Fruit fly (Drosophila melanogaster) whole organism, embryonic: ENCODE measurements around the gene CG34057.

Source experiments
- Ada2b ChIP-seq: fragments of 200-800 bp; sonication (Bioruptor generic); IDR thresholded peaks from 2 replicates; pipeline ENCODE4 v1.3.6; 2022; ENCODE audit warnings: missing biosample characterization, missing genetic modification characterization
- CG10543 ChIP-seq: fragments of 200-800 bp; sonication (Bioruptor generic); optimal IDR thresholded peaks from 3 replicates; lab custom pipeline; 2017; ENCODE audit warnings: missing biosample characterization, mild to moderate bottlenecking, missing genetic modification characterization, moderate library complexity
- CG11696 ChIP-seq: fragments of 200-800 bp; sonication (Bioruptor generic); IDR thresholded peaks from 2 replicates; pipeline ENCODE4 v1.3.6; 2022; ENCODE audit warnings: missing biosample characterization, missing genetic modification characterization
- CG12155 ChIP-seq: fragments of 200-800 bp; sonication (Bioruptor generic); optimal IDR thresholded peaks from 3 replicates; lab custom pipeline; 2016; ENCODE audit warnings: missing biosample characterization, missing genetic modification characterization
- CG12769 ChIP-seq: fragments of 200-800 bp; sonication (Bioruptor generic); optimal IDR thresholded peaks from 2 replicates; lab custom pipeline; 2019; ENCODE audit warnings: missing biosample characterization, mild to moderate bottlenecking, missing genetic modification characterization, moderate library complexity
- CG13894 ChIP-seq: fragments of 200-800 bp; sonication (Bioruptor generic); optimal IDR thresholded peaks from 3 replicates; lab custom pipeline; 2018; ENCODE audit warnings: missing biosample characterization, mild to moderate bottlenecking, missing genetic modification characterization, moderate library complexity
- CG17612 ChIP-seq: fragments of 200-800 bp; sonication (Bioruptor generic); IDR thresholded peaks from 2 replicates; pipeline ENCODE4 v1.3.6; 2022; ENCODE audit warnings: missing biosample characterization, missing genetic modification characterization
- CG18599 ChIP-seq: fragments of 200-800 bp; sonication (Bioruptor generic); optimal IDR thresholded peaks from 3 replicates; lab custom pipeline; 2017; ENCODE audit warnings: missing biosample characterization, missing genetic modification characterization, mild to moderate bottlenecking, moderate library complexity, missing genetic modification reagents
- CG2678 ChIP-seq: fragments of 200-800 bp; sonication (Bioruptor generic); optimal IDR thresholded peaks from 3 replicates; lab custom pipeline; 2019; ENCODE audit warnings: missing biosample characterization, mild to moderate bottlenecking, missing genetic modification characterization, moderate library complexity
- CG31388 ChIP-seq: fragments of 200-800 bp; sonication (Bioruptor generic); optimal IDR thresholded peaks from 2 replicates; lab custom pipeline; 2016; ENCODE audit warnings: missing biosample characterization, missing genetic modification characterization
- CG33213 ChIP-seq: fragments of 200-800 bp; sonication (Bioruptor generic); optimal IDR thresholded peaks from 3 replicates; lab custom pipeline; 2016; ENCODE audit warnings: missing biosample characterization, missing genetic modification characterization
- CG34376 ChIP-seq: fragments of 200-800 bp; sonication (Bioruptor generic); optimal IDR thresholded peaks from 2 replicates; lab custom pipeline; 2018; ENCODE audit warnings: missing biosample characterization, mild to moderate bottlenecking, missing genetic modification characterization
- CG4328 ChIP-seq: fragments of 200-800 bp; sonication (Bioruptor generic); optimal IDR thresholded peaks from 3 replicates; lab custom pipeline; 2017; ENCODE audit warnings: missing biosample characterization, missing genetic modification reagents, missing genetic modification characterization
- CG4424 ChIP-seq: fragments of 200-800 bp; sonication (Bioruptor generic); optimal IDR thresholded peaks from 3 replicates; lab custom pipeline; 2016; ENCODE audit warnings: missing biosample characterization, missing genetic modification characterization
- CG5180 ChIP-seq: fragments of 200-800 bp; sonication (Bioruptor generic); optimal IDR thresholded peaks from 3 replicates; lab custom pipeline; 2017; ENCODE audit warnings: missing biosample characterization, missing genetic modification characterization, mild to moderate bottlenecking, moderate library complexity, missing genetic modification reagents
- CG7372 ChIP-seq: fragments of 200-800 bp; sonication (Bioruptor generic); IDR thresholded peaks from 2 replicates; pipeline ENCODE4 v1.3.6; 2022; ENCODE audit warnings: missing biosample characterization, missing genetic modification characterization
- CG7786 ChIP-seq: fragments of 200-800 bp; sonication (Bioruptor generic); optimal IDR thresholded peaks from 2 replicates; lab custom pipeline; 2016; ENCODE audit warnings: missing biosample characterization, missing genetic modification characterization
- Eip74EF ChIP-seq, 2 experiments: fragments of 200-800 bp in 1 of 2; fragments of >200 bp in 1 of 2; sonication (Bioruptor generic) in 1 of 2; optimal IDR thresholded peaks; 2 replicates each; lab custom pipeline; 2017 to 2019; ENCODE audit warnings: missing biosample characterization in 2 of 2, missing genetic modification characterization in 2 of 2, mild to moderate bottlenecking in 1 of 2, moderate library complexity in 1 of 2
- HLHmδ ChIP-seq: fragments of 200-800 bp; sonication (Bioruptor generic); optimal IDR thresholded peaks from 2 replicates; lab custom pipeline; 2018; ENCODE audit warnings: missing biosample characterization, mild to moderate bottlenecking, missing genetic modification characterization, moderate library complexity
- Hr78 ChIP-seq, 2 experiments: fragments of 200-800 bp in 1 of 2; fragments of >200 bp in 1 of 2; sonication (Bioruptor generic) in 1 of 2; optimal IDR thresholded peaks; 2 replicates each; lab custom pipeline; 2017 to 2019; ENCODE audit warnings: missing biosample characterization in 2 of 2, missing genetic modification characterization in 2 of 2, mild to moderate bottlenecking in 1 of 2, moderate library complexity in 1 of 2
- Lhr ChIP-seq: fragments of 200-800 bp; sonication (Bioruptor generic); optimal IDR thresholded peaks from 3 replicates; lab custom pipeline; 2017; ENCODE audit warnings: mild to moderate bottlenecking, missing biosample characterization, missing genetic modification reagents, missing genetic modification characterization
- MESR4 ChIP-seq: fragments of 200-800 bp; sonication (Bioruptor generic); optimal IDR thresholded peaks from 2 replicates; lab custom pipeline; 2018; ENCODE audit warnings: missing biosample characterization, mild to moderate bottlenecking, missing genetic modification characterization, moderate library complexity
- Med ChIP-seq: fragments of 200-800 bp; sonication (Bioruptor generic); peaks from one replicate; lab custom pipeline; 2016; ENCODE audit warnings: missing biosample characterization, missing genetic modification characterization, mild to moderate bottlenecking, inconsistent platforms, moderate library complexity
- Opbp ChIP-seq: fragments of 200-800 bp; sonication (Bioruptor generic); IDR thresholded peaks from 3 replicates; pipeline ENCODE4 v1.3.6; 2022; ENCODE audit warnings: missing biosample characterization, missing genetic modification characterization; ENCODE audit not compliant: partially characterized antibody
- Optix ChIP-seq: fragments of 200-800 bp; sonication (Bioruptor generic); IDR thresholded peaks from 3 replicates; pipeline ENCODE4 v1.3.6; 2022; ENCODE audit warnings: missing biosample characterization, missing genetic modification characterization
- PHDP ChIP-seq: fragments of 200-800 bp; sonication (Bioruptor generic); optimal IDR thresholded peaks from 3 replicates; lab custom pipeline; 2018; ENCODE audit warnings: missing biosample characterization, mild to moderate bottlenecking, missing genetic modification characterization, moderate library complexity
- Sox102F ChIP-seq: fragments of 200-800 bp; sonication (Bioruptor generic); optimal IDR thresholded peaks from 2 replicates; lab custom pipeline; 2018; ENCODE audit warnings: missing biosample characterization, mild to moderate bottlenecking, missing genetic modification characterization, moderate library complexity
- TFAM ChIP-seq: fragments of 200-800 bp; sonication (Bioruptor generic); optimal IDR thresholded peaks from 2 replicates; lab custom pipeline; 2017; ENCODE audit warnings: missing biosample characterization, missing genetic modification characterization, inconsistent platforms
- Xbp1 ChIP-seq: fragments of 200-800 bp; sonication (Bioruptor generic); optimal IDR thresholded peaks from 3 replicates; lab custom pipeline; 2016; ENCODE audit warnings: missing biosample characterization, mild to moderate bottlenecking, missing genetic modification characterization
- YL-1 ChIP-seq: fragments of 200-800 bp; sonication (Bioruptor generic); optimal IDR thresholded peaks from 3 replicates; lab custom pipeline; 2017; ENCODE audit warnings: missing biosample characterization, mild to moderate bottlenecking, missing genetic modification characterization
- amos ChIP-seq: fragments of 200-800 bp; sonication (Bioruptor generic); IDR thresholded peaks from 2 replicates; pipeline ENCODE4 v1.3.6; 2022; ENCODE audit warnings: missing biosample characterization, missing genetic modification characterization; ENCODE audit not compliant: partially characterized antibody
- cg ChIP-seq: fragments of 200-800 bp; sonication (Bioruptor generic); optimal IDR thresholded peaks from 3 replicates; lab custom pipeline; 2019; ENCODE audit warnings: missing biosample characterization, mild to moderate bottlenecking, missing genetic modification characterization, moderate library complexity
- chn ChIP-seq: fragments of 200-800 bp; sonication (Bioruptor generic); optimal IDR thresholded peaks from 2 replicates; lab custom pipeline; 2016; ENCODE audit warnings: missing biosample characterization, missing genetic modification characterization
- en ChIP-seq: fragments of 200-800 bp; sonication (Bioruptor generic); optimal IDR thresholded peaks from 2 replicates; lab custom pipeline; 2016; ENCODE audit warnings: missing biosample characterization, missing genetic modification characterization
- ewg ChIP-seq: fragments of 200-800 bp; sonication (Bioruptor generic); optimal IDR thresholded peaks from 3 replicates; lab custom pipeline; 2017; ENCODE audit warnings: mild to moderate bottlenecking, missing biosample characterization, missing genetic modification reagents, missing genetic modification characterization
- exex ChIP-seq: fragments of 200-800 bp; sonication (Bioruptor generic); optimal IDR thresholded peaks from 4 replicates; lab custom pipeline; 2018; ENCODE audit warnings: missing biosample characterization, mild to moderate bottlenecking, missing genetic modification characterization, moderate library complexity
- grn ChIP-seq: fragments of 200-800 bp; sonication (Bioruptor generic); optimal IDR thresholded peaks from 3 replicates; lab custom pipeline; 2017; ENCODE audit warnings: missing biosample characterization, missing genetic modification characterization
- ind ChIP-seq: fragments of 200-800 bp; sonication (Bioruptor generic); optimal IDR thresholded peaks from 3 replicates; lab custom pipeline; 2016; ENCODE audit warnings: missing biosample characterization, missing genetic modification characterization
- lab ChIP-seq: fragments of 200-800 bp; sonication (Bioruptor generic); optimal IDR thresholded peaks from 3 replicates; lab custom pipeline; 2017; ENCODE audit warnings: missing biosample characterization, missing genetic modification characterization, mild to moderate bottlenecking, moderate library complexity, missing genetic modification reagents
- nom ChIP-seq: fragments of 200-800 bp; sonication (Bioruptor generic); optimal IDR thresholded peaks from 2 replicates; lab custom pipeline; 2017; ENCODE audit warnings: missing biosample characterization, missing genetic modification characterization, mild to moderate bottlenecking, moderate library complexity, missing genetic modification reagents
- p53 ChIP-seq: fragments of 200-800 bp; sonication (Bioruptor generic); optimal IDR thresholded peaks from 2 replicates; lab custom pipeline; 2016; ENCODE audit warnings: missing biosample characterization, missing genetic modification characterization
- phol ChIP-seq: fragments of 200-800 bp; sonication (Bioruptor generic); optimal IDR thresholded peaks from 3 replicates; lab custom pipeline; 2018; ENCODE audit warnings: missing biosample characterization, mild to moderate bottlenecking, missing genetic modification characterization, moderate library complexity
- pros ChIP-seq: fragments of 200-800 bp; sonication (Bioruptor generic); optimal IDR thresholded peaks from 3 replicates; lab custom pipeline; 2019; ENCODE audit warnings: missing biosample characterization, mild to moderate bottlenecking, missing genetic modification characterization, moderate library complexity
- sd ChIP-seq: fragments of 200-800 bp; sonication (Bioruptor generic); optimal IDR thresholded peaks from 3 replicates; lab custom pipeline; 2018; ENCODE audit warnings: missing biosample characterization, mild to moderate bottlenecking, missing genetic modification characterization, moderate library complexity
- sens ChIP-seq: fragments of 200-800 bp; sonication (Bioruptor generic); peaks from one replicate; lab custom pipeline; 2016; ENCODE audit warnings: missing biosample characterization, missing genetic modification characterization
- sob ChIP-seq: fragments of 200-800 bp; sonication (Bioruptor generic); IDR thresholded peaks from 2 replicates; pipeline ENCODE4 v1.3.6; 2022; ENCODE audit warnings: missing biosample characterization, missing genetic modification characterization
- sug ChIP-seq: fragments of 200-800 bp; optimal IDR thresholded peaks from 2 replicates; lab custom pipeline; 2019; ENCODE audit warnings: missing biosample characterization, mild to moderate bottlenecking, missing genetic modification characterization, moderate library complexity

CG34057 gene

dm6 chr3L:885624-886257 lies 11.4 kb upstream of the CG34057 start:
- TF ChIP-seq sd (tag; lab: Kevin White, UChicago) (peak; percentile 90), CG2678 (peak; percentile 11), CG12769 (tag; lab: Kevin White, UChicago) (peak; percentile 8), YL-1 (GFP tag; lab: Kevin White, UChicago) (no peak), sug (tag; lab: Kevin White, UChicago) (peak; percentile 20), sens (peak; percentile 8), CG31388 (GFP tag; lab: Kevin White, UChicago) (no peak), ind (GFP tag; lab: Kevin White, UChicago) (no peak), PHDP (peak; percentile 19), CG34376 (GFP tag; lab: Kevin White, UChicago) (peak; percentile 56), CG7786 (GFP tag; lab: Kevin White, UChicago) (no peak), ewg (GFP tag; lab: Kevin White, UChicago) (no peak), CG11696 (no peak), Opbp (GFP tag; lab: Robert Waterston, UW) (no peak), sob (GFP tag; lab: Robert Waterston, UW) (no peak), CG33213 (GFP tag; lab: Kevin White, UChicago) (no peak), CG5180 (GFP tag; lab: Kevin White, UChicago) (no peak), p53 (GFP tag; lab: Kevin White, UChicago) (no peak), exex (tag; lab: Kevin White, UChicago) (peak; percentile 66), Xbp1 (no peak), amos (GFP tag; lab: Robert Waterston, UW) (no peak), CG13894 (tag; lab: Kevin White, UChicago) (peak; percentile 19), en (GFP tag; lab: Kevin White, UChicago) (no peak), Optix (GFP tag; lab: Robert Waterston, UW) (no peak), CG12155 (GFP tag; lab: Kevin White, UChicago) (no peak)

DNA sequence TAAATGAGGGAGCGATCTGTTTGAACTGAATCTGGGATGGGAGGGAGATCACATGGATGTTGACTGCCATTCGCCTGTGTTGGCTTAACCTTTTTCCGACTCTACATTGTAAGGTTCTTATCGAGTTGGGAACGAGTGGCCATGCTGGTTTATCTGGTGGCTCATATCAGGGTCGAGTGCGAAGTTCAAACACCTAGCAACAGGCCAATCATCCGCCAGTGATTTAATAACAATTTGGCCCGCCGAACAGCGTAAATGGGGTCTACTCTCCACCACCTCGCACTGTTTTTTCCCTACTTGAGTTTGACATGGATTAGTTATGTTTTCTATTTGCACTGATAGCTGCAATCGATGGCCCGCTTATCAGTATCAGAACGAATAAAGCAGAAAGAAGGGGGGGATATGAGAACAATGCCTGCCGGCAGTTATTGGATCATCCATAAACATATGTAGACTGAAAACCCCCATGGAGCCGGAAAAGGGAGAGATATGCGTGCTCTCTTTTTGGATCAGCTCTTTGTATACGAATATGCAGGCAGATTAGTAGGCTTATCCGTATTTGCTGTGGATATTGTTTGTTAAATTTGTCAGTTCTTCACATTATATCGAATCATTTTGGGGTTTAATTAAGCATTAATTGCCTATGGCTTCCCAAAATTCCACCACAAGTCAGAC lies 9.6 kb upstream of the CG34057 start:
- TF ChIP-seq Lhr (GFP tag; lab: Kevin White, UChicago) (no peak), TFAM (no peak), Hr78 (GFP tag; optimal IDR thresholded peaks at IDR 0.05; lab: Kevin White, UChicago) (peak in 1 of 2 experiments; percentile 87), phol (tag; lab: Kevin White, UChicago) (no peak), CG18599 (GFP tag; lab: Kevin White, UChicago) (peak; percentile 32), Sox102F (no peak), cg (GFP tag; lab: Kevin White, UChicago) (no peak), CG4328 (GFP tag; lab: Kevin White, UChicago) (no peak), CG7372 (GFP tag; lab: Robert Waterston, UW) (no peak), Eip74EF (GFP tag; optimal IDR thresholded peaks at IDR 0.05; lab: Kevin White, UChicago) (peak in 1 of 2 experiments; percentile 34), Ada2b (GFP tag; lab: Robert Waterston, UW) (no peak), HLHmδ (GFP tag; lab: Kevin White, UChicago) (peak; percentile 21), CG17612 (GFP tag; lab: Robert Waterston, UW) (no peak), exex (tag; lab: Kevin White, UChicago) (peak; percentile 95), Med (GFP tag; lab: Kevin White, UChicago) (peak; percentile 54), CG4424 (GFP tag; lab: Kevin White, UChicago) (no peak), grn (GFP tag; lab: Kevin White, UChicago) (peak; percentile 85), MESR4 (GFP tag; lab: Kevin White, UChicago) (no peak), CG10543 (peak; percentile 39), lab (peak; percentile 47), sug (tag; lab: Kevin White, UChicago) (peak; percentile 84), chn (GFP tag; lab: Kevin White, UChicago) (no peak), pros (peak; percentile 12), nom (peak; percentile 16)
